Worm (Caenorhabditis elegans): ENCODE data around the gene ctsa-4.1.

Gene ctsa-4.1

DNA sequence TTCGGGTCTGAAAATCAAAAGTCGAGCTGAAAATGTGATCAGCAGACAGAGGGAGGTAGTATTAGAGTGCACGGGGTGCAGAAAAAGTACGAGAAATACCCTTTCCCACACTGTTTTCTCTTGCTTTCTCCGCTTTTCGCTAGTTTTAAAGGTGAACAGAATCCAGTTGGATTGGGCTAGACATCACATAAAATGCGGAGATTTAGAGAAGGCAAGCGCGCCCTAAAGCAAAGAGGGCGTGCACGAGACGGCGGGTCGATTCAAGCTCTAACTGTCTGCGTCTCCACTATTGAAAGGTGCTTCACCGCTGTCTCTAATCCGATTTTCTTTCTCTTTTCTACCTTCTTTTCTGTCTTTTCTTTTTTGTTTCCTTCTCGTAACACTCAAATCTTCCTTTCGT, 3.3 kb downstream of the ctsa-4.1 start (continued):
- TF ChIP-seq akir-1 (GFP tag; optimal IDR thresholded peaks at IDR 0.05) (no peak), tbx-9 (tag; optimal IDR thresholded peaks at IDR 0.05; ENCODE audit: borderline replicate concordance) (no peak), atf-7 (tag; optimal IDR thresholded peaks at IDR 0.05) (peak; percentile 31), mel-28 (tag; optimal IDR thresholded peaks at IDR 0.05; ENCODE audit: borderline replicate concordance) (no peak), sdz-38 (tag; optimal IDR thresholded peaks at IDR 0.05) (no peak), mcd-1 (GFP tag; IDR thresholded peaks at IDR 0.05) (peak; percentile 95), K12H6.12 (tag; optimal IDR thresholded peaks at IDR 0.05) (peak; percentile 68), tlf-1 (GFP tag; optimal IDR thresholded peaks at IDR 0.05) (peak; percentile 58), chd-7 (tag; optimal IDR thresholded peaks at IDR 0.05) (peak; percentile 63), gei-17 (GFP tag; optimal IDR thresholded peaks at IDR 0.05) (peak; percentile 3)

ce11 chrII:6371003-6371402, 4.2 kb downstream of the ctsa-4.1 start, which contains the start of gene lin-23:
TSS of gene lin-23 (plus strand) at chrII:6371303.
- TF ChIP-seq atf-7 (tag; optimal IDR thresholded peaks at IDR 0.05) (no peak), F23B12.7 (tag; optimal IDR thresholded peaks at IDR 0.05; ENCODE audit: insufficient read depth) (no peak), ceh-58 (GFP tag; IDR thresholded peaks at IDR 0.05) (no peak), ztf-28 (GFP tag; IDR thresholded peaks at IDR 0.05) (no peak), rcor-1 (GFP tag; IDR thresholded peaks at IDR 0.05) (no peak), ekl-4 (GFP tag; IDR thresholded peaks at IDR 0.05) (no peak), lin-35 (GFP tag; optimal IDR thresholded peaks at IDR 0.05) (no peak)

- peak; percentile 37; the same call in 1 of the 2 replicates for TF ChIP-seq egrh-3 (GFP tag; IDR thresholded peaks at IDR 0.05)
- TF ChIP-seq let-526 (GFP tag; IDR thresholded peaks at IDR 0.05) = no peak
- TF ChIP-seq sptf-2 (GFP tag; optimal IDR thresholded peaks at IDR 0.05) = no peak
- peak; percentile 40; the same call in 1 of the 2 replicates for TF ChIP-seq mcd-1 (GFP tag; IDR thresholded peaks at IDR 0.05)
- TF ChIP-seq attf-6 (GFP tag; IDR thresholded peaks at IDR 0.05) = no peak
- TF ChIP-seq ceh-58 (GFP tag; IDR thresholded peaks at IDR 0.05) = 0 out of 2 replicates have a peak, but pooled peaks have one; percentile 60
- no peak for TF ChIP-seq dpl-1 (GFP tag; optimal IDR thresholded peaks at IDR 0.05)
Observed at ce11 chrII:6373361-6373760, 6.6 kb downstream of the ctsa-4.1 start.

ce11 chrII:6374646-6375045, 7.8 kb downstream of the ctsa-4.1 start:
- TF ChIP-seq Y53G8AR.9 (GFP tag; conservative IDR thresholded peaks at IDR 0.05) (0 out of 2 replicates have a peak, but pooled peaks have one; percentile 9), ceh-40 (GFP tag; IDR thresholded peaks at IDR 0.05) (no peak), nhr-80 (tag; optimal IDR thresholded peaks at IDR 0.05) (peak; percentile 81), lsy-27 (tag; optimal IDR thresholded peaks at IDR 0.05; ENCODE audit: borderline replicate concordance, insufficient read depth) (no peak), nhr-90 (tag; optimal IDR thresholded peaks at IDR 0.05) (no peak), B0336.3 (GFP tag; IDR thresholded peaks at IDR 0.05) (peak; percentile 67), madf-6 (GFP tag; IDR thresholded peaks at IDR 0.05) (peak; percentile 44; the same call in 1 of the 2 replicates), attf-5 (GFP tag; optimal IDR thresholded peaks at IDR 0.05) (peak; percentile 27), mcd-1 (GFP tag; IDR thresholded peaks at IDR 0.05) (peak; percentile 18; the same call in 1 of the 2 replicates), cebp-1 (GFP tag; IDR thresholded peaks at IDR 0.05) (no peak; the same call in 1 of the 2 replicates), cebp-1 (tag; optimal IDR thresholded peaks at IDR 0.05) (peak; percentile 83), ekl-4 (GFP tag; IDR thresholded peaks at IDR 0.05) (0 out of 2 replicates have a peak, but pooled peaks have one; percentile 6), hrde-1 (tag; optimal IDR thresholded peaks at IDR 0.05; ENCODE audit: borderline replicate concordance) (peak; percentile 11), ztf-28 (GFP tag; IDR thresholded peaks at IDR 0.05) (no peak), unc-62 (GFP tag; optimal IDR thresholded peaks at IDR 0.05) (peak; percentile 64)
